Worm (Caenorhabditis elegans): ENCODE data around the gene F31E3.6.

The F31E3.6 gene

ce11 chrIII:6968080-6968639 is 13.7 kb upstream of the F31E3.6 start, which contains the start of gene panl-2:
Gene panl-2 (minus strand): TSS chrIII:6968130.
- TF ChIP-seq sma-9 (GFP tag; optimal IDR thresholded peaks at IDR 0.05) (peak; percentile 32), sma-9 (tag; optimal IDR thresholded peaks at IDR 0.05) (no peak), elt-3 (tag; optimal IDR thresholded peaks at IDR 0.05) (no peak), aly-2 (tag; optimal IDR thresholded peaks at IDR 0.05) (no peak), ceh-16 (tag; optimal IDR thresholded peaks at IDR 0.05) (no peak), unc-55 (GFP tag; optimal IDR thresholded peaks at IDR 0.05) (peak; percentile 77), crh-2 (tag; optimal IDR thresholded peaks at IDR 0.05) (peak; percentile 34), lsy-2 (tag; optimal IDR thresholded peaks at IDR 0.05) (peak; percentile 60 to 87), nhr-77 (tag; optimal IDR thresholded peaks at IDR 0.05) (no peak), nhr-12 (tag; optimal IDR thresholded peaks at IDR 0.05) (no peak), C34F6.9 (tag; optimal IDR thresholded peaks at IDR 0.05) (peak; percentile 71), nhr-6 (tag; optimal IDR thresholded peaks at IDR 0.05) (no peak), ceh-82 (tag; optimal IDR thresholded peaks at IDR 0.05) (no peak), unc-62 (GFP tag; optimal IDR thresholded peaks at IDR 0.05) (no peak), nhr-129 (tag; optimal IDR thresholded peaks at IDR 0.05) (peak; percentile 57), egl-27 (tag; optimal IDR thresholded peaks at IDR 0.05) (no peak), nhr-21 (tag; optimal IDR thresholded peaks at IDR 0.05) (no peak), lin-13 (GFP tag; optimal IDR thresholded peaks at IDR 0.05) (peak; percentile 28), lin-39 (tag; optimal IDR thresholded peaks at IDR 0.05) (no peak), dmd-4 (tag; optimal IDR thresholded peaks at IDR 0.05) (no peak), gmeb-1 (tag; optimal IDR thresholded peaks at IDR 0.05) (peak; percentile 86), mdl-1 (tag; optimal IDR thresholded peaks at IDR 0.05) (no peak), R02D3.7 (tag; optimal IDR thresholded peaks at IDR 0.05) (peak; percentile 80)

- TF ChIP-seq mab-5 (tag; optimal IDR thresholded peaks at IDR 0.05) = no peak
- TF ChIP-seq elt-1 (tag; optimal IDR thresholded peaks at IDR 0.05) = no peak
- TF ChIP-seq lin-13 (GFP tag; optimal IDR thresholded peaks at IDR 0.05) = no peak
- no peak for TF ChIP-seq ztf-11 (tag; optimal IDR thresholded peaks at IDR 0.05)
- TF ChIP-seq nhr-129 (tag; optimal IDR thresholded peaks at IDR 0.05) = no peak
- TF ChIP-seq nhr-6 (tag; optimal IDR thresholded peaks at IDR 0.05) = no peak
- no peak for TF ChIP-seq alr-1 (tag; optimal IDR thresholded peaks at IDR 0.05)
- no peak for TF ChIP-seq nhr-77 (tag; optimal IDR thresholded peaks at IDR 0.05)
- no peak for TF ChIP-seq ama-1 (optimal IDR thresholded peaks at IDR 0.05)
Observed at ce11 chrIII:6968655-6969054, 13.2 kb upstream of the F31E3.6 start.

ce11 chrIII:6969090-6969489 is 12.8 kb upstream of the F31E3.6 start, which contains the start of gene F31E3.12:
Gene F31E3.12 (plus strand): TSS chrIII:6969390.
- TF ChIP-seq blmp-1 (tag; optimal IDR thresholded peaks at IDR 0.05; ENCODE audit: insufficient read depth) (no peak), lsy-2 (tag; optimal IDR thresholded peaks at IDR 0.05) (no peak), ceh-82 (tag; optimal IDR thresholded peaks at IDR 0.05) (no peak), elt-3 (tag; optimal IDR thresholded peaks at IDR 0.05) (no peak), skn-1 (tag; optimal IDR thresholded peaks at IDR 0.05) (no peak), C34F6.9 (tag; optimal IDR thresholded peaks at IDR 0.05) (no peak), unc-62 (GFP tag; optimal IDR thresholded peaks at IDR 0.05) (no peak), R02D3.7 (tag; optimal IDR thresholded peaks at IDR 0.05) (no peak), snpc-4 (tag; optimal IDR thresholded peaks at IDR 0.05) (no peak)

- peak in 1 of 2 experiments; percentile 2 for TF ChIP-seq lsy-2 (tag; optimal IDR thresholded peaks at IDR 0.05)
- peak; percentile 20 for TF ChIP-seq Y55F3AM.14 (GFP tag; optimal IDR thresholded peaks at IDR 0.05)
- TF ChIP-seq nhr-12 (tag; optimal IDR thresholded peaks at IDR 0.05) = no peak
- no peak for TF ChIP-seq R02D3.7 (tag; optimal IDR thresholded peaks at IDR 0.05)
- TF ChIP-seq nhr-10 (tag; optimal IDR thresholded peaks at IDR 0.05) = no peak
- peak; percentile 6 for TF ChIP-seq nhr-21 (tag; optimal IDR thresholded peaks at IDR 0.05)
Observed at ce11 chrIII:6969781-6970342, 12.0 kb upstream of the F31E3.6 start.

- TF ChIP-seq nhr-25 (tag; optimal IDR thresholded peaks at IDR 0.05) = no peak
- no peak for TF ChIP-seq fos-1 (tag; optimal IDR thresholded peaks at IDR 0.05)
- no peak for TF ChIP-seq unc-62 (GFP tag; optimal IDR thresholded peaks at IDR 0.05)
- TF ChIP-seq nhr-21 (tag; optimal IDR thresholded peaks at IDR 0.05) = no peak
- no peak for TF ChIP-seq mbf-1 (tag; optimal IDR thresholded peaks at IDR 0.05)
- no peak for TF ChIP-seq mdl-1 (tag; optimal IDR thresholded peaks at IDR 0.05)
- TF ChIP-seq skn-1 (tag; optimal IDR thresholded peaks at IDR 0.05) = no peak
- no peak for TF ChIP-seq F13H6.1 (tag; optimal IDR thresholded peaks at IDR 0.05)
- TF ChIP-seq blmp-1 (tag; optimal IDR thresholded peaks at IDR 0.05; ENCODE audit: insufficient read depth) = no peak
- no peak for TF ChIP-seq elt-1 (tag; optimal IDR thresholded peaks at IDR 0.05)
- no peak for TF ChIP-seq ceh-16 (tag; optimal IDR thresholded peaks at IDR 0.05)
- TF ChIP-seq C34F6.9 (tag; optimal IDR thresholded peaks at IDR 0.05) = no peak
- no peak for TF ChIP-seq nhr-11 (tag; optimal IDR thresholded peaks at IDR 0.05)
- TF ChIP-seq nhr-6 (tag; optimal IDR thresholded peaks at IDR 0.05) = no peak
- no peak for TF ChIP-seq peb-1 (tag; optimal IDR thresholded peaks at IDR 0.05)
- no peak for TF ChIP-seq R02D3.7 (tag; optimal IDR thresholded peaks at IDR 0.05)
- TF ChIP-seq aly-2 (tag; optimal IDR thresholded peaks at IDR 0.05) = no peak
- TF ChIP-seq lin-39 (tag; optimal IDR thresholded peaks at IDR 0.05) = no peak
Observed at ce11 chrIII:6970744-6971143, 11.1 kb upstream of the F31E3.6 start.

Data from whole organism, L2 larva.